Fruit fly (Drosophila melanogaster) whole organism, prepupa: ENCODE data around the gene elg1.

Experiments used
- CG10631 ChIP-seq: fragments of 200-800 bp; sonication (Bioruptor generic); optimal IDR thresholded peaks from 2 replicates; lab custom pipeline; 2016; ENCODE audit warnings: missing biosample characterization, missing genetic modification characterization
- CG11294 ChIP-seq: fragments of 200-800 bp; sonication (Bioruptor generic); IDR thresholded peaks from 2 replicates; pipeline ENCODE4 v1.3.6; 2022; ENCODE audit warnings: missing biosample characterization, missing genetic modification characterization
- CG11762 ChIP-seq: fragments of 200-800 bp; sonication (Bioruptor generic); optimal IDR thresholded peaks from 3 replicates; lab custom pipeline; 2016; ENCODE audit warnings: missing biosample characterization, missing genetic modification characterization; ENCODE audit not compliant: insufficient read depth
- CG11902 ChIP-seq: fragments of 200-800 bp; sonication (Bioruptor generic); optimal IDR thresholded peaks from 3 replicates; lab custom pipeline; 2016; ENCODE audit warnings: missing biosample characterization, missing genetic modification characterization
- CG16779 ChIP-seq: fragments of 200-800 bp; sonication (Bioruptor generic); optimal IDR thresholded peaks from 3 replicates; lab custom pipeline; 2017; ENCODE audit warnings: missing biosample characterization, mild to moderate bottlenecking, missing genetic modification characterization
- CG31627 ChIP-seq: fragments of 200-800 bp; sonication (Bioruptor generic); optimal IDR thresholded peaks from 3 replicates; lab custom pipeline; 2016; ENCODE audit warnings: missing biosample characterization, missing genetic modification characterization
- CG32006 ChIP-seq: fragments of 200-800 bp; sonication (Bioruptor generic); optimal IDR thresholded peaks from 3 replicates; lab custom pipeline; 2017; ENCODE audit warnings: missing biosample characterization, mild to moderate bottlenecking, missing genetic modification characterization
- CG34406 ChIP-seq: fragments of 200-800 bp; sonication (Bioruptor generic); optimal IDR thresholded peaks from 3 replicates; lab custom pipeline; 2016; ENCODE audit warnings: missing biosample characterization, missing genetic modification characterization
- CG4318 ChIP-seq: fragments of 200-800 bp; sonication (Bioruptor generic); optimal IDR thresholded peaks from 3 replicates; lab custom pipeline; 2017; ENCODE audit warnings: missing biosample characterization, mild to moderate bottlenecking, missing genetic modification characterization
- CG6163 ChIP-seq: fragments of 200-800 bp; sonication (Bioruptor generic); IDR thresholded peaks from 3 replicates; pipeline ENCODE4 v1.3.6; 2022; ENCODE audit warnings: missing biosample characterization, missing genetic modification characterization
- CG6276 ChIP-seq: fragments of 200-800 bp; sonication (Bioruptor generic); optimal IDR thresholded peaks from 2 replicates; lab custom pipeline; 2017; ENCODE audit warnings: missing biosample characterization, mild to moderate bottlenecking, missing genetic modification characterization
- CG6854 ChIP-seq: fragments of 200-800 bp; sonication (Bioruptor generic); optimal IDR thresholded peaks from 2 replicates; lab custom pipeline; 2017; ENCODE audit warnings: missing biosample characterization, mild to moderate bottlenecking, missing genetic modification characterization
- CG7368 ChIP-seq: fragments of 200-800 bp; sonication (Bioruptor generic); optimal IDR thresholded peaks from 3 replicates; lab custom pipeline; 2016; ENCODE audit warnings: missing biosample characterization, missing genetic modification characterization
- CG8119 ChIP-seq: fragments of 200-800 bp; sonication (Bioruptor generic); IDR thresholded peaks from 3 replicates; pipeline ENCODE4 v1.3.6; 2022; ENCODE audit warnings: missing biosample characterization, missing genetic modification characterization
- CG8632 ChIP-seq: fragments of 200-800 bp; sonication (Bioruptor generic); optimal IDR thresholded peaks from 3 replicates; lab custom pipeline; 2016; ENCODE audit warnings: missing biosample characterization, missing genetic modification characterization
- Eip75B ChIP-seq: fragments of 200-800 bp; sonication (Bioruptor generic); optimal IDR thresholded peaks from 3 replicates; lab custom pipeline; 2016; ENCODE audit warnings: missing biosample characterization, missing genetic modification characterization
- Eip78C ChIP-seq: fragments of 200-800 bp; sonication (Bioruptor generic); peaks from one replicate; lab custom pipeline; 2016; ENCODE audit warnings: missing biosample characterization, missing genetic modification characterization
- Eip93F ChIP-seq: fragments of 200-800 bp; sonication (Bioruptor generic); optimal IDR thresholded peaks from 2 replicates; lab custom pipeline; 2016; ENCODE audit warnings: missing biosample characterization, mild to moderate bottlenecking, missing genetic modification characterization
- Ets96B ChIP-seq: fragments of 200-800 bp; optimal IDR thresholded peaks from 2 replicates; lab custom pipeline; 2019; ENCODE audit warnings: missing biosample characterization, mild to moderate bottlenecking, missing genetic modification characterization, moderate library complexity
- Gug ChIP-seq: fragments of 200-800 bp; sonication (Bioruptor generic); IDR thresholded peaks from 2 replicates; pipeline ENCODE4 v1.3.6; 2022; ENCODE audit warnings: missing biosample characterization, missing genetic modification characterization
- Hr39 ChIP-seq: fragments of 200-800 bp; sonication (Bioruptor generic); optimal IDR thresholded peaks from 2 replicates; lab custom pipeline; 2016; ENCODE audit warnings: missing biosample characterization, missing genetic modification characterization
- Hr4 ChIP-seq: fragments of 200-800 bp; sonication (Bioruptor generic); optimal IDR thresholded peaks from 3 replicates; lab custom pipeline; 2016; ENCODE audit warnings: missing biosample characterization, missing genetic modification characterization
- Lpt ChIP-seq: fragments of 200-800 bp; sonication (Bioruptor generic); optimal IDR thresholded peaks from 3 replicates; lab custom pipeline; 2016; ENCODE audit warnings: missing biosample characterization, missing genetic modification characterization
- OdsH ChIP-seq: fragments of 200-800 bp; sonication (Bioruptor generic); optimal IDR thresholded peaks from 3 replicates; lab custom pipeline; 2016; ENCODE audit warnings: missing biosample characterization, missing genetic modification characterization
- Sox102F ChIP-seq: fragments of 200-800 bp; sonication (Bioruptor generic); optimal IDR thresholded peaks from 2 replicates; lab custom pipeline; 2016; ENCODE audit warnings: missing biosample characterization, mild to moderate bottlenecking, missing genetic modification characterization
- Sox15 ChIP-seq: fragments of 200-800 bp; sonication (Bioruptor generic); optimal IDR thresholded peaks from 3 replicates; lab custom pipeline; 2016; ENCODE audit warnings: missing biosample characterization, missing genetic modification characterization
- achi ChIP-seq: fragments of 200-800 bp; sonication (Bioruptor generic); optimal IDR thresholded peaks from 3 replicates; lab custom pipeline; 2016; ENCODE audit warnings: missing biosample characterization, missing genetic modification characterization
- dsx ChIP-seq: fragments of 200-800 bp; optimal IDR thresholded peaks from 3 replicates; lab custom pipeline; 2019; ENCODE audit warnings: missing biosample characterization, mild to moderate bottlenecking, missing genetic modification characterization, moderate library complexity; ENCODE audit not compliant: poor library complexity, severe bottlenecking
- eg ChIP-seq: fragments of 200-800 bp; sonication (Bioruptor generic); IDR thresholded peaks from 3 replicates; pipeline ENCODE4 v1.3.6; 2022; ENCODE audit warnings: missing biosample characterization, missing genetic modification characterization
- esn ChIP-seq: fragments of 200-800 bp; sonication (Bioruptor generic); optimal IDR thresholded peaks from 2 replicates; lab custom pipeline; 2016; ENCODE audit warnings: missing biosample characterization, mild to moderate bottlenecking, missing genetic modification characterization, moderate library complexity
- fkh ChIP-seq: fragments of 200-800 bp; sonication (Bioruptor generic); optimal IDR thresholded peaks from 3 replicates; lab custom pipeline; 2017; ENCODE audit warnings: missing biosample characterization, mild to moderate bottlenecking, missing genetic modification characterization, moderate library complexity
- lz ChIP-seq: fragments of 200-800 bp; sonication (Bioruptor generic); optimal IDR thresholded peaks from 3 replicates; lab custom pipeline; 2016; ENCODE audit warnings: missing biosample characterization, missing genetic modification characterization
- spab ChIP-seq: fragments of 200-800 bp; sonication (Bioruptor generic); optimal IDR thresholded peaks from 2 replicates; lab custom pipeline; 2017; ENCODE audit warnings: missing biosample characterization, mild to moderate bottlenecking, missing genetic modification characterization, missing genetic modification reagents
- svp ChIP-seq: fragments of 200-800 bp; sonication (Bioruptor generic); peaks from one replicate; lab custom pipeline; 2016; ENCODE audit warnings: missing biosample characterization, missing genetic modification characterization
- topi ChIP-seq: fragments of 200-800 bp; sonication (Bioruptor generic); optimal IDR thresholded peaks from 3 replicates; lab custom pipeline; 2016; ENCODE audit warnings: missing biosample characterization, missing genetic modification characterization
- vri ChIP-seq: fragments of 200-800 bp; sonication (Bioruptor generic); optimal IDR thresholded peaks from 3 replicates; lab custom pipeline; 2016; ENCODE audit warnings: missing biosample characterization, mild to moderate bottlenecking, missing genetic modification characterization

elg1 gene

dm6 chr3L:16160420-16161069, 28.7 kb downstream of the elg1 start (continued):
- no peak for TF ChIP-seq dsx (GFP tag; lab: Kevin White, UChicago)
- TF ChIP-seq lz (GFP tag; lab: Kevin White, UChicago): peak; percentile 3
- TF ChIP-seq topi (GFP tag; lab: Kevin White, UChicago): no peak
- TF ChIP-seq Sox15 (GFP tag; lab: Kevin White, UChicago): no peak
- peak; percentile 57 for TF ChIP-seq CG8119 (GFP tag; lab: Robert Waterston, UW)
- TF ChIP-seq Hr4 (GFP tag; lab: Kevin White, UChicago): peak; percentile 51
- TF ChIP-seq CG8632: peak; percentile 26
- TF ChIP-seq CG34406 (GFP tag; lab: Kevin White, UChicago): peak; percentile 12
- no peak for TF ChIP-seq CG11902 (GFP tag; lab: Kevin White, UChicago)
- no peak for TF ChIP-seq CG11762 (GFP tag; lab: Kevin White, UChicago)
- peak; percentile 7 for TF ChIP-seq CG4318 (GFP tag; lab: Kevin White, UChicago)
- no peak for TF ChIP-seq vri (GFP tag; lab: Kevin White, UChicago)
- TF ChIP-seq CG10631 (GFP tag; lab: Kevin White, UChicago): peak; percentile 46
- peak; percentile 68 for TF ChIP-seq CG32006 (GFP tag; lab: Kevin White, UChicago)
- no peak for TF ChIP-seq CG6163 (GFP tag; lab: Robert Waterston, UW)
- TF ChIP-seq CG11294: no peak
- TF ChIP-seq OdsH (GFP tag; lab: Kevin White, UChicago): peak; percentile 44
- TF ChIP-seq Eip78C (GFP tag; lab: Kevin White, UChicago): peak; percentile 73
- no peak; the same call in 2 of the 3 replicates for TF ChIP-seq eg (GFP tag; lab: Robert Waterston, UW)
- TF ChIP-seq achi (GFP tag; lab: Kevin White, UChicago): peak; percentile 52
- peak; percentile 22 for TF ChIP-seq esn
- TF ChIP-seq Hr39 (GFP tag; lab: Kevin White, UChicago): peak; percentile 32
- TF ChIP-seq CG6854 (GFP tag; lab: Kevin White, UChicago): no peak
- TF ChIP-seq CG16779 (tag; lab: Kevin White, UChicago): no peak

dm6 chr3L:16161131-16161530, 29.3 kb downstream of the elg1 start:
- TF ChIP-seq Eip75B (no peak), svp (peak; percentile 85), Ets96B (tag; lab: Kevin White, UChicago) (no peak), CG31627 (GFP tag; lab: Kevin White, UChicago) (no peak), CG7368 (GFP tag; lab: Kevin White, UChicago) (no peak), CG34406 (GFP tag; lab: Kevin White, UChicago) (no peak), spab (GFP tag; lab: Kevin White, UChicago) (no peak), CG6163 (GFP tag; lab: Robert Waterston, UW) (peak; percentile 49; the same call in 1 of the 3 replicates), CG8632 (no peak), fkh (GFP tag; lab: Kevin White, UChicago) (no peak), Gug (GFP tag; lab: Robert Waterston, UW) (no peak), eg (GFP tag; lab: Robert Waterston, UW) (no peak), CG4318 (GFP tag; lab: Kevin White, UChicago) (no peak), CG6276 (GFP tag; lab: Kevin White, UChicago) (no peak), Eip93F (GFP tag; lab: Kevin White, UChicago) (peak; percentile 24), topi (GFP tag; lab: Kevin White, UChicago) (no peak), vri (GFP tag; lab: Kevin White, UChicago) (peak; percentile 57), Lpt (no peak), Eip78C (GFP tag; lab: Kevin White, UChicago) (peak; percentile 43), Sox102F (no peak), achi (GFP tag; lab: Kevin White, UChicago) (no peak)
